Worm (Caenorhabditis elegans) whole organism, young adult: ENCODE results near the gene F55F10.1.

ENCODE experiments used
- B0261.1 ChIP-seq: sonication (generic microtip); optimal IDR thresholded peaks from 2 replicates; lab custom pipeline; 2016; ENCODE audit warnings: mild to moderate bottlenecking, missing genetic modification characterization, moderate library complexity, missing compliant biosample characterization
- B0336.3 ChIP-seq: fragments of 200-800 bp; sonication (Bioruptor generic); IDR thresholded peaks from 2 replicates; pipeline ENCODE4 v1.3.6; 2022; ENCODE audit warnings: missing genetic modification characterization, missing compliant biosample characterization
- C06A6.2 ChIP-seq: fragments of 200-800 bp; sonication (Bioruptor generic); conservative IDR thresholded peaks from 2 replicates; pipeline ENCODE4 v1.3.6; 2022; ENCODE audit warnings: missing genetic modification characterization, missing compliant biosample characterization
- K11D2.4 ChIP-seq: fragments of 200-800 bp; sonication (Bioruptor generic); IDR thresholded peaks from 2 replicates; pipeline ENCODE4 v1.3.6; 2022; ENCODE audit warnings: missing genetic modification reagents, missing genetic modification characterization, missing compliant biosample characterization
- K12H6.12 ChIP-seq: fragments of 200-800 bp; sonication (Bioruptor generic); optimal IDR thresholded peaks from 2 replicates; lab custom pipeline; 2018; ENCODE audit warnings: mild to moderate bottlenecking, missing genetic modification characterization, missing compliant biosample characterization
- Y56A3A.18 ChIP-seq: fragments of 200-800 bp; sonication (Bioruptor generic); IDR thresholded peaks from 2 replicates; pipeline ENCODE4 v1.3.6; 2022; ENCODE audit warnings: missing genetic modification reagents, missing genetic modification characterization, missing compliant biosample characterization
- Y67H2A.10 ChIP-seq: fragments of 200-800 bp; sonication (Bioruptor generic); conservative IDR thresholded peaks from 2 replicates; pipeline ENCODE4 v1.3.6; 2022; ENCODE audit warnings: missing genetic modification reagents, missing genetic modification characterization, missing compliant biosample characterization
- ZK185.1 ChIP-seq: sonication (generic microtip); optimal IDR thresholded peaks from 2 replicates; lab custom pipeline; 2016; ENCODE audit warnings: mild to moderate bottlenecking, missing genetic modification characterization, missing compliant biosample characterization; ENCODE audit not compliant: poor library complexity, severe bottlenecking
- akir-1 ChIP-seq: fragments of 200-800 bp; sonication (Bioruptor generic); optimal IDR thresholded peaks from 2 replicates; lab custom pipeline; 2018; ENCODE audit warnings: mild to moderate bottlenecking, missing genetic modification characterization, moderate library complexity, missing compliant biosample characterization
- ama-1 ChIP-seq, 3 experiments: fragments of 150-350 bp in 1 of 3; sonication (generic microtip) in 2 of 3; optimal IDR thresholded peaks; 2 replicates each; lab custom pipeline; 2014 to 2018; ENCODE audit warnings: missing biosample characterization in 2 of 3, missing genetic modification characterization in 2 of 3, missing genetic modification reagents in 2 of 3
- aptf-3 ChIP-seq: fragments of 200-800 bp; sonication (Bioruptor generic); IDR thresholded peaks from 2 replicates; pipeline ENCODE4 v1.3.6; 2022; ENCODE audit warnings: missing genetic modification characterization, missing compliant biosample characterization
- atf-7 ChIP-seq: sonication (generic microtip); optimal IDR thresholded peaks from 2 replicates; lab custom pipeline; 2017; ENCODE audit warnings: mild to moderate bottlenecking, missing genetic modification characterization, missing compliant biosample characterization
- athp-1 ChIP-seq: sonication (generic microtip); optimal IDR thresholded peaks from 2 replicates; lab custom pipeline; 2017; ENCODE audit warnings: mild to moderate bottlenecking, missing genetic modification characterization, missing compliant biosample characterization
- attf-5 ChIP-seq: fragments of 200-800 bp; sonication (Bioruptor generic); optimal IDR thresholded peaks from 2 replicates; lab custom pipeline; 2018; ENCODE audit warnings: mild to moderate bottlenecking, missing genetic modification characterization, missing compliant biosample characterization
- cebp-1 ChIP-seq, 2 experiments: fragments of 200-800 bp in 1 of 2; sonication (Bioruptor generic) in 1 of 2; sonication (generic microtip) in 1 of 2; IDR thresholded peaks in 1 of 2; optimal IDR thresholded peaks in 1 of 2; 2 replicates each; pipeline versions ENCODE4 v1.3.6 to Lab custom; 2017 to 2022; ENCODE audit warnings: missing compliant biosample characterization in 2 of 2, missing genetic modification characterization in 2 of 2, mild to moderate bottlenecking in 1 of 2, missing genetic modification reagents in 1 of 2, moderate library complexity in 1 of 2
- chd-7 ChIP-seq: sonication (generic microtip); optimal IDR thresholded peaks from 2 replicates; lab custom pipeline; 2016; ENCODE audit warnings: mild to moderate bottlenecking, missing genetic modification characterization, moderate library complexity, missing compliant biosample characterization
- dox-1 ChIP-seq: fragments of 200-800 bp; sonication (Bioruptor generic); IDR thresholded peaks from 2 replicates; pipeline ENCODE4 v1.3.6; 2022; ENCODE audit warnings: missing genetic modification reagents, missing genetic modification characterization, missing compliant biosample characterization
- dpl-1 ChIP-seq: fragments of 150-350 bp; optimal IDR thresholded peaks from 2 replicates; lab custom pipeline; 2014; ENCODE audit warnings: missing biosample characterization, missing genetic modification reagents, missing genetic modification characterization
- egrh-3 ChIP-seq: fragments of 200-800 bp; sonication (Bioruptor generic); IDR thresholded peaks from 2 replicates; pipeline ENCODE4 v1.3.6; 2022; ENCODE audit warnings: missing genetic modification reagents, missing genetic modification characterization, missing compliant biosample characterization
- ets-4 ChIP-seq: fragments of 200-800 bp; sonication (Bioruptor generic); optimal IDR thresholded peaks from 2 replicates; lab custom pipeline; 2018; ENCODE audit warnings: mild to moderate bottlenecking, missing genetic modification characterization, missing compliant biosample characterization
- fkh-3 ChIP-seq: sonication (generic microtip); optimal IDR thresholded peaks from 2 replicates; lab custom pipeline; 2016; ENCODE audit warnings: mild to moderate bottlenecking, missing genetic modification characterization, missing compliant biosample characterization
- him-1 ChIP-seq: sonication (generic microtip); optimal IDR thresholded peaks from 2 replicates; lab custom pipeline; 2016; ENCODE audit warnings: missing genotype, missing genetic modification reagents, missing genetic modification characterization, missing compliant biosample characterization
- let-526 ChIP-seq: fragments of 200-800 bp; sonication (Bioruptor generic); IDR thresholded peaks from 2 replicates; pipeline ENCODE4 v1.3.6; 2022; ENCODE audit warnings: missing genetic modification reagents, missing genetic modification characterization, missing compliant biosample characterization
- let-607 ChIP-seq, 2 experiments: fragments of 200-800 bp in 1 of 2; sonication (Bioruptor generic) in 1 of 2; sonication (generic microtip) in 1 of 2; optimal IDR thresholded peaks; 2 replicates each; lab custom pipeline; 2016 to 2018; ENCODE audit warnings: mild to moderate bottlenecking in 2 of 2, missing compliant biosample characterization in 2 of 2, missing genetic modification characterization in 2 of 2, moderate library complexity in 2 of 2, missing genotype in 1 of 2
- lin-26 ChIP-seq: fragments of 200-800 bp; sonication (Bioruptor generic); IDR thresholded peaks from 2 replicates; pipeline ENCODE4 v1.3.6; 2022; ENCODE audit warnings: missing genetic modification reagents, missing genetic modification characterization, missing compliant biosample characterization
- lin-35 ChIP-seq, 3 experiments: fragments of 150-350 bp in 2 of 3; sonication (generic microtip) in 1 of 3; optimal IDR thresholded peaks; 2 replicates each; lab custom pipeline; 2014 to 2018; ENCODE audit warnings: missing biosample characterization in 3 of 3, missing genetic modification characterization in 3 of 3, missing genetic modification reagents in 3 of 3
- lin-40 ChIP-seq: sonication (generic microtip); optimal IDR thresholded peaks from 2 replicates; lab custom pipeline; 2016; ENCODE audit warnings: missing genetic modification characterization, mild to moderate bottlenecking, missing compliant biosample characterization, missing genotype, missing genetic modification reagents
- lin-54 ChIP-seq: fragments of 200-800 bp; sonication (Bioruptor generic); optimal IDR thresholded peaks from 2 replicates; lab custom pipeline; 2018; ENCODE audit warnings: mild to moderate bottlenecking, missing genetic modification characterization, missing compliant biosample characterization
- lsl-1 ChIP-seq: fragments of 200-800 bp; sonication (Bioruptor generic); optimal IDR thresholded peaks from 2 replicates; lab custom pipeline; 2018; ENCODE audit warnings: mild to moderate bottlenecking, missing genetic modification characterization, moderate library complexity, missing compliant biosample characterization
- madf-10 ChIP-seq: sonication (generic microtip); optimal IDR thresholded peaks from 2 replicates; lab custom pipeline; 2016; ENCODE audit warnings: mild to moderate bottlenecking, missing genetic modification characterization, missing compliant biosample characterization
- mcd-1 ChIP-seq: fragments of 200-800 bp; sonication (Bioruptor generic); IDR thresholded peaks from 2 replicates; pipeline ENCODE4 v1.3.6; 2022; ENCODE audit warnings: missing genetic modification reagents, missing genetic modification characterization, missing compliant biosample characterization
- nhr-80 ChIP-seq: sonication (generic microtip); optimal IDR thresholded peaks from 2 replicates; lab custom pipeline; 2016; ENCODE audit warnings: missing genetic modification characterization, missing compliant biosample characterization
- pbrm-1 ChIP-seq: fragments of 200-800 bp; sonication (Bioruptor generic); IDR thresholded peaks from 2 replicates; pipeline ENCODE4 v1.3.6; 2022; ENCODE audit warnings: missing genetic modification reagents, missing genetic modification characterization, missing compliant biosample characterization
- rcor-1 ChIP-seq: fragments of 200-800 bp; sonication (Bioruptor generic); IDR thresholded peaks from 2 replicates; pipeline ENCODE4 v1.3.6; 2022; ENCODE audit warnings: missing genetic modification reagents, missing genetic modification characterization, missing compliant biosample characterization
- rec-8 ChIP-seq, 2 experiments: sonication (generic microtip); optimal IDR thresholded peaks; 2 replicates each; lab custom pipeline; 2016; ENCODE audit warnings: mild to moderate bottlenecking in 2 of 2, missing genetic modification characterization in 2 of 2, missing genetic modification reagents in 2 of 2, missing genotype in 2 of 2, missing biosample characterization in 1 of 2, missing compliant biosample characterization in 1 of 2, moderate library complexity in 1 of 2
- rpc-1 ChIP-seq, 2 experiments: fragments of 150-350 bp in 1 of 2; sonication (generic microtip) in 1 of 2; optimal IDR thresholded peaks; 2 replicates each; lab custom pipeline; 2014 to 2018; ENCODE audit warnings: missing biosample characterization in 1 of 2, missing genetic modification characterization in 1 of 2, missing genetic modification reagents in 1 of 2, missing genotype in 1 of 2
- sea-2 ChIP-seq: fragments of 200-800 bp; sonication (Bioruptor generic); IDR thresholded peaks from 2 replicates; pipeline ENCODE4 v1.3.6; 2022; ENCODE audit warnings: missing genetic modification characterization, missing compliant biosample characterization
- snpc-4 ChIP-seq, 5 experiments: fragments of 150-350 bp in 1 of 5; sonication (generic microtip) in 4 of 5; optimal IDR thresholded peaks; 2 replicates each; lab custom pipeline; 2014 to 2018; ENCODE audit warnings: missing genetic modification characterization in 5 of 5, missing biosample characterization in 3 of 5, antibody characterized with exemption in 2 of 5, mild to moderate bottlenecking in 2 of 5, missing compliant biosample characterization in 2 of 5, missing genotype in 2 of 5, moderate library complexity in 2 of 5, missing genetic modification reagents in 1 of 5
- tbp1 ChIP-seq: fragments of 200-800 bp; sonication (Bioruptor generic); optimal IDR thresholded peaks from 2 replicates; lab custom pipeline; 2018; ENCODE audit warnings: mild to moderate bottlenecking, missing genetic modification characterization, missing compliant biosample characterization
- tlf-1 ChIP-seq: fragments of 200-800 bp; sonication (Bioruptor generic); optimal IDR thresholded peaks from 2 replicates; lab custom pipeline; 2018; ENCODE audit warnings: mild to moderate bottlenecking, missing genetic modification characterization, missing compliant biosample characterization
- unc-130 ChIP-seq: sonication (generic microtip); optimal IDR thresholded peaks from 2 replicates; lab custom pipeline; 2016; ENCODE audit warnings: missing genetic modification reagents, missing genetic modification characterization, missing compliant biosample characterization
- xnd-1 ChIP-seq: sonication (generic microtip); optimal IDR thresholded peaks from 2 replicates; lab custom pipeline; 2016; ENCODE audit warnings: missing genotype, missing genetic modification reagents, missing genetic modification characterization, missing compliant biosample characterization
- zfh-2 ChIP-seq: fragments of 200-800 bp; sonication (Bioruptor generic); conservative IDR thresholded peaks from 2 replicates; pipeline ENCODE4 v1.3.6; 2022; ENCODE audit warnings: missing genetic modification reagents, missing genetic modification characterization, missing compliant biosample characterization
- ztf-18 ChIP-seq: sonication (generic microtip); optimal IDR thresholded peaks from 2 replicates; lab custom pipeline; 2016; ENCODE audit warnings: missing genotype, mild to moderate bottlenecking, missing genetic modification characterization, missing compliant biosample characterization
- ztf-22 ChIP-seq: fragments of 200-800 bp; sonication (Bioruptor generic); optimal IDR thresholded peaks from 2 replicates; lab custom pipeline; 2018; ENCODE audit warnings: mild to moderate bottlenecking, missing genetic modification characterization, moderate library complexity, missing compliant biosample characterization

The F55F10.1 gene

ce11 chrIV:4406054-4406539 is 45.5 kb downstream of the F55F10.1 start:
- TF ChIP-seq sea-2 (GFP tag; lab: Robert Waterston, UW) (no peak), attf-5 (GFP tag; lab: Kevin White, UChicago) (peak; percentile 79), ztf-18 (tag; lab: Kevin White, UChicago) (peak; percentile 23), rcor-1 (peak; percentile 36; the same call in 1 of the 2 replicates), lin-54 (GFP tag; lab: Kevin White, UChicago) (peak; percentile 29), ama-1 (optimal IDR thresholded peaks at IDR 0.05; lab: Kevin White, UChicago) (no peak), ama-1 (GFP tag; optimal IDR thresholded peaks at IDR 0.05; lab: Kevin White, UChicago) (no peak), let-607 (tag; optimal IDR thresholded peaks at IDR 0.05; lab: Kevin White, UChicago) (peak in 1 of 2 experiments; percentile 20), him-1 (tag; lab: Kevin White, UChicago) (no peak), lin-40 (peak; percentile 53), ztf-22 (GFP tag; lab: Kevin White, UChicago) (peak; percentile 27), madf-10 (tag; lab: Kevin White, UChicago) (peak; percentile 26), cebp-1 (GFP tag; IDR thresholded peaks at IDR 0.05; lab: Robert Waterston, UW) (peak; percentile 41), cebp-1 (tag; optimal IDR thresholded peaks at IDR 0.05; lab: Kevin White, UChicago) (peak; percentile 57), dox-1 (GFP tag; lab: Robert Waterston, UW) (peak; percentile 57; the same call in 1 of the 2 replicates), ets-4 (peak; percentile 38), lsl-1 (GFP tag; lab: Kevin White, UChicago) (no peak), tbp1 (no peak), K11D2.4 (peak; percentile 33; the same call in 1 of the 2 replicates), akir-1 (GFP tag; lab: Kevin White, UChicago) (peak; percentile 62), lin-35 (GFP tag; optimal IDR thresholded peaks at IDR 0.05; lab: Kevin White, UChicago) (peak in 1 of 3 experiments; percentile 37), rpc-1 (optimal IDR thresholded peaks at IDR 0.05; lab: Kevin White, UChicago) (no peak), rpc-1 (tag; optimal IDR thresholded peaks at IDR 0.05; lab: Kevin White, UChicago) (no peak), C06A6.2 (GFP tag; lab: Robert Waterston, UW) (no peak), zfh-2 (GFP tag; lab: Robert Waterston, UW) (peak; percentile 84), athp-1 (no peak), ZK185.1 (no peak), mcd-1 (peak; percentile 87), unc-130 (no peak), snpc-4 (GFP tag; optimal IDR thresholded peaks at IDR 0.05; lab: Kevin White, UChicago) (no peak), snpc-4 (tag; optimal IDR thresholded peaks at IDR 0.05; lab: Kevin White, UChicago) (peak in 2 of 4 experiments; percentile 3 to 55), K12H6.12 (peak; percentile 62), xnd-1 (tag; lab: Kevin White, UChicago) (no peak), B0336.3 (peak; percentile 32; the same call in 1 of the 2 replicates), let-526 (no peak), aptf-3 (GFP tag; lab: Robert Waterston, UW) (no peak), dpl-1 (no peak), B0261.1 (tag; lab: Kevin White, UChicago) (no peak), egrh-3 (0 out of 2 replicates have a peak, but pooled peaks have one; percentile 8), chd-7 (tag; lab: Kevin White, UChicago) (peak; percentile 36), rec-8 (tag; optimal IDR thresholded peaks at IDR 0.05; lab: Kevin White, UChicago) (no peak), nhr-80 (peak; percentile 91), fkh-3 (tag; lab: Kevin White, UChicago) (no peak), lin-26 (GFP tag; lab: Robert Waterston, UW) (peak; percentile 54; the same call in 1 of the 2 replicates), atf-7 (peak; percentile 53), Y67H2A.10 (no peak), Y56A3A.18 (GFP tag; lab: Robert Waterston, UW) (0 out of 2 replicates have a peak, but pooled peaks have one; percentile 15), pbrm-1 (GFP tag; lab: Robert Waterston, UW) (0 out of 2 replicates have a peak, but pooled peaks have one; percentile 41), tlf-1 (GFP tag; lab: Kevin White, UChicago) (no peak)
